Worm (Caenorhabditis elegans) whole organism, L2 larva: ENCODE measurements around the gene C25F9.9.

Source experiments
- C34F6.9 ChIP-seq: fragments of 150-350 bp; optimal IDR thresholded peaks from 2 replicates; lab custom pipeline; 2014; ENCODE audit warnings: missing biosample characterization, missing genetic modification characterization
- F13H6.1 ChIP-seq: sonication (generic microtip); optimal IDR thresholded peaks from 2 replicates; lab custom pipeline; 2016; ENCODE audit warnings: missing genetic modification characterization, missing compliant biosample characterization
- Y55F3AM.14 ChIP-seq: fragments of 200-800 bp; sonication (Bioruptor generic); optimal IDR thresholded peaks from 2 replicates; lab custom pipeline; 2018; ENCODE audit warnings: mild to moderate bottlenecking, missing genetic modification characterization, missing compliant biosample characterization
- ZK546.5 ChIP-seq: sonication (generic microtip); optimal IDR thresholded peaks from 2 replicates; lab custom pipeline; 2017; ENCODE audit warnings: missing biosample characterization, missing genetic modification characterization
- ama-1 ChIP-seq: fragments of 150-350 bp; optimal IDR thresholded peaks from 2 replicates; lab custom pipeline; 2018; ENCODE audit warnings: inconsistent platforms
- blmp-1 ChIP-seq: sonication (generic microtip); optimal IDR thresholded peaks from 2 replicates; lab custom pipeline; 2017; ENCODE audit warnings: missing genetic modification characterization, mild to moderate bottlenecking, missing compliant biosample characterization, antibody characterized with exemption, moderate library complexity; ENCODE audit not compliant: insufficient read depth
- ceh-16 ChIP-seq: fragments of 150-350 bp; optimal IDR thresholded peaks from 2 replicates; lab custom pipeline; 2014; ENCODE audit warnings: missing biosample characterization, missing genetic modification characterization
- ceh-82 ChIP-seq: fragments of 150-350 bp; optimal IDR thresholded peaks from 2 replicates; lab custom pipeline; 2014; ENCODE audit warnings: missing biosample characterization, missing genetic modification characterization
- crh-2 ChIP-seq: sonication (generic microtip); optimal IDR thresholded peaks from 2 replicates; lab custom pipeline; 2017; ENCODE audit warnings: missing biosample characterization, missing genetic modification characterization
- elt-1 ChIP-seq: fragments of 150-350 bp; optimal IDR thresholded peaks from 2 replicates; lab custom pipeline; 2014; ENCODE audit warnings: missing biosample characterization, missing genetic modification characterization
- fos-1 ChIP-seq: fragments of 150-350 bp; optimal IDR thresholded peaks from 2 replicates; lab custom pipeline; 2014; ENCODE audit warnings: missing biosample characterization, missing genetic modification characterization
- gmeb-1 ChIP-seq: fragments of 150-350 bp; optimal IDR thresholded peaks from 2 replicates; lab custom pipeline; 2014; ENCODE audit warnings: missing biosample characterization, missing genetic modification characterization
- lin-11 ChIP-seq: fragments of 150-350 bp; sonication (generic microtip); optimal IDR thresholded peaks from 2 replicates; lab custom pipeline; 2014; ENCODE audit warnings: missing biosample characterization, missing genetic modification characterization, inconsistent platforms, mixed read lengths
- lsy-2 ChIP-seq, 2 experiments: fragments of 150-350 bp in 1 of 2; sonication (generic microtip) in 1 of 2; optimal IDR thresholded peaks; 2 replicates each; lab custom pipeline; 2014 to 2017; ENCODE audit warnings: missing biosample characterization in 2 of 2, missing genetic modification characterization in 2 of 2
- mab-5 ChIP-seq: fragments of 150-350 bp; optimal IDR thresholded peaks from 2 replicates; lab custom pipeline; 2014; ENCODE audit warnings: missing biosample characterization, missing genetic modification characterization
- mbf-1 ChIP-seq: sonication (generic microtip); optimal IDR thresholded peaks from 2 replicates; lab custom pipeline; 2017; ENCODE audit warnings: missing biosample characterization, missing genetic modification characterization
- mdl-1 ChIP-seq, 2 experiments: fragments of 150-350 bp in 1 of 2; sonication (generic microtip) in 1 of 2; optimal IDR thresholded peaks; 2 replicates each; lab custom pipeline; 2017; ENCODE audit warnings: missing biosample characterization in 2 of 2, missing genetic modification characterization in 2 of 2
- nhr-10 ChIP-seq: sonication (generic microtip); optimal IDR thresholded peaks from 2 replicates; lab custom pipeline; 2017; ENCODE audit warnings: missing biosample characterization, missing genetic modification characterization
- nhr-11 ChIP-seq: fragments of 150-350 bp; optimal IDR thresholded peaks from 2 replicates; lab custom pipeline; 2014; ENCODE audit warnings: missing biosample characterization, missing genetic modification characterization
- nhr-12 ChIP-seq: fragments of 150-350 bp; optimal IDR thresholded peaks from 2 replicates; lab custom pipeline; 2014; ENCODE audit warnings: missing biosample characterization, missing genetic modification characterization
- nhr-21 ChIP-seq: fragments of 150-350 bp; optimal IDR thresholded peaks from 2 replicates; lab custom pipeline; 2014; ENCODE audit warnings: missing biosample characterization, missing genetic modification characterization
- nhr-237 ChIP-seq: fragments of 150-350 bp; optimal IDR thresholded peaks from 2 replicates; lab custom pipeline; 2014; ENCODE audit warnings: missing biosample characterization, missing genetic modification characterization
- nhr-6 ChIP-seq: fragments of 150-350 bp; optimal IDR thresholded peaks from 2 replicates; lab custom pipeline; 2014; ENCODE audit warnings: missing biosample characterization, missing genetic modification characterization
- peb-1 ChIP-seq: fragments of 150-350 bp; optimal IDR thresholded peaks from 2 replicates; lab custom pipeline; 2014; ENCODE audit warnings: missing biosample characterization, missing genetic modification characterization
- skn-1 ChIP-seq: sonication (generic microtip); optimal IDR thresholded peaks from 2 replicates; lab custom pipeline; 2017; ENCODE audit warnings: missing biosample characterization, missing genetic modification characterization
- sma-3 ChIP-seq: sonication (generic microtip); optimal IDR thresholded peaks from 2 replicates; lab custom pipeline; 2016; ENCODE audit warnings: missing genetic modification reagents, missing genetic modification characterization, missing compliant biosample characterization
- sma-9 ChIP-seq, 2 experiments: fragments of 150-350 bp in 1 of 2; sonication (generic microtip) in 1 of 2; optimal IDR thresholded peaks; 2 replicates each; lab custom pipeline; 2014 to 2016; ENCODE audit warnings: missing genetic modification characterization in 2 of 2, mild to moderate bottlenecking in 1 of 2, missing biosample characterization in 1 of 2, missing compliant biosample characterization in 1 of 2, missing genetic modification reagents in 1 of 2, moderate library complexity in 1 of 2
- snpc-4 ChIP-seq: fragments of 150-350 bp; optimal IDR thresholded peaks from 2 replicates; lab custom pipeline; 2014; ENCODE audit warnings: missing biosample characterization, missing genetic modification characterization
- unc-55 ChIP-seq: fragments of 150-350 bp; sonication (generic microtip); optimal IDR thresholded peaks from 3 replicates; lab custom pipeline; 2014; ENCODE audit warnings: missing biosample characterization, missing genetic modification reagents, missing genetic modification characterization
- ztf-1 ChIP-seq: fragments of 200-800 bp; sonication (Bioruptor generic); conservative IDR thresholded peaks from 2 replicates; pipeline ENCODE4 v1.3.6; 2022; ENCODE audit warnings: missing genetic modification characterization, missing compliant biosample characterization
- ztf-11 ChIP-seq: sonication (generic microtip); optimal IDR thresholded peaks from 2 replicates; lab custom pipeline; 2017; ENCODE audit warnings: missing biosample characterization, missing genetic modification characterization
- ztf-4 ChIP-seq: fragments of 150-350 bp; optimal IDR thresholded peaks from 2 replicates; lab custom pipeline; 2014; ENCODE audit warnings: missing biosample characterization, missing genetic modification characterization

The C25F9.9 gene

DNA sequence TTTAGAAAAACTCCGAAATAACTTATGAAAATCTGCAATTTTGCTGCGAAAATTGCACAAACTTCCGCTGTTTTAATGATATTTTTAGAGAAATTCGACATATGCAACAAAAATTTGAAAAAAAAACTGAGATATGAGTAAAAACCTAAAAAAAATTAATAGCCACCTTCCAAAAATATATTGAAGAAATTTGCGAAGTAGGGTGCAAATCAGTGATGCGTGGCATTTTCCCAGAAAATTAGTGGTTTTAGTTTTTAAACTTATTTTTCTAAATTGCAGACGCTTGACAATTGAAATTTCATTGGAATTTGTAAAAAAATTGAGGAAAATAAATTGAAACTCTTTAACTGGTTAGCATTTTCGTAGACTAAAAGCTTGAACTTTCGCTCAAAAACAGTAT lies 17.5 kb upstream of the C25F9.9 start, which contains the start of gene C25F9.13:
C25F9.13 (minus strand) TSS at position 101 of the 400 bp plus-strand sequence.
- TF ChIP-seq fos-1 (tag; lab: Kevin White, UChicago) (no peak), mab-5 (tag; lab: Kevin White, UChicago) (no peak), elt-1 (tag; lab: Kevin White, UChicago) (no peak), nhr-10 (no peak), ztf-11 (no peak), unc-55 (GFP tag; lab: Kevin White, UChicago) (no peak), ZK546.5 (tag; lab: Kevin White, UChicago) (no peak), nhr-21 (tag; lab: Kevin White, UChicago) (no peak), nhr-11 (tag; lab: Kevin White, UChicago) (no peak), mdl-1 (tag; optimal IDR thresholded peaks at IDR 0.05; lab: Kevin White, UChicago) (no peak), mbf-1 (tag; lab: Kevin White, UChicago) (no peak), ceh-82 (tag; lab: Kevin White, UChicago) (no peak)

DNA sequence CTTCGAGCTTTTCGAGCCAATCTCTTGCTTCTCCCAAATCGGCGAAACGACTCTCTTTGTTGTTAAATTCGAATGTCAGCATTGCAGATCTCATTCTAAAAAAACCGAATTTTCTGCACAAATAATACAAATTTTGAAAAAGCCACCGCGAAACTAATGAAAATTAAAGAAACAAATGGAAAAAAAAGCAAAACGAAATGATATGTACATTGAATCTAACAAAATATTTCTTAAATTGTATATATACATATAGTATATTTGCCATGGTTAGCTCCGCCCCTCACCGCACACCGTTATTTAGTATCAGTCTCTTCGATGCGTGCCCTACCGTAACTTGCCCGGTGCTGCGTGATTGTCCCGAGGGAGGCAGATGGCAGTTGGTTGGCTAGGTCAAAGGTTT lies 15.8 kb upstream of the C25F9.9 start, which contains the start of gene srw-86:
srw-86 (minus strand) TSS at position 101 of the 400 bp plus-strand sequence.
- TF ChIP-seq F13H6.1 (tag; lab: Kevin White, UChicago), result no peak
- TF ChIP-seq mab-5 (tag; lab: Kevin White, UChicago), result no peak
- no peak for TF ChIP-seq nhr-21 (tag; lab: Kevin White, UChicago)
- TF ChIP-seq Y55F3AM.14 (GFP tag; lab: Kevin White, UChicago), result no peak
- TF ChIP-seq ztf-4 (tag; lab: Kevin White, UChicago), result no peak
- TF ChIP-seq snpc-4 (tag; lab: Kevin White, UChicago), result no peak
- TF ChIP-seq C34F6.9 (tag; lab: Kevin White, UChicago), result no peak
- no peak for TF ChIP-seq ceh-16 (tag; lab: Kevin White, UChicago)
- no peak for TF ChIP-seq sma-3 (GFP tag; lab: Kevin White, UChicago)
- no peak for TF ChIP-seq fos-1 (tag; lab: Kevin White, UChicago)

DNA sequence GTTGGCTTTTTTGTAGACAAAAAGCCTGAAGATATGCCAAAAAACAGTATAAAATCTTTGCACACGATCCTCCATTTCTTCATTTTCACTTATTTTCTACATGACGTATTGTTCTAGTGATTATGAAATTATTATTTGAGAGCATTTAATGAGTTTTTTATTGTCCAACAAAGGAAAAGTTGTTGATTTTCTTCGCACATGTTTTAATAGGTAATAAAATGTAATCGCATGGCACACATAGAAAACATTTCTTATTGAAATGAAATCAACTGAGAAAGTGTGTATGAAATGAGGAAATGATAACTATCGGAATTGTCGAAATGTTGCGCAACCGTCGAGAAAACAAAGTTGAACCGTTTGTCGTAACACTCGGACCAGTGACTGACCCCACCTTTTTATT lies 15.0 kb upstream of the C25F9.9 start:
- TF ChIP-seq ama-1 (lab: Kevin White, UChicago) (no peak), fos-1 (tag; lab: Kevin White, UChicago) (peak; percentile 11)

DNA sequence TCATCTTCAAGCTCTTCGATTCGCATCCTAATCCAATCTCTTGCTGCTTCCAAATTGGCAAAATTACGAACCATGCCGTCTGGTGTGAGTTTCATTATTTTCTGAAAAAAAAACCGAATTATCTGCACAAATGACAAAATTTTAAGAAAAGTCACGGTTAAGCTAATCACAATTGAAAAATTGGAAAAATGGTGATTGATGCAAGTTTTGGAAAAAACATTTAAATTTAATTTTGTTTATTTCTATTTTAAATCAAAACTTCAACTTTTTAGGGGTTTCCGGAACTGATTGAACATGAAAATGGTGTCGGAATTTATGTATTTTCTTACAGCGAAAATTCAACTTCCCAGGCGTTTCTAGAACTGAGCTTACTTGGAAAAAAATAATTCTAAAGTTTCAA lies 13.6 kb upstream of the C25F9.9 start, which contains the start of gene C25F9.12:
C25F9.12 (minus strand) TSS at position 101 of the 400 bp plus-strand sequence.
- no peak for TF ChIP-seq ama-1 (lab: Kevin White, UChicago)
- TF ChIP-seq crh-2 (tag; lab: Kevin White, UChicago), result no peak
- TF ChIP-seq blmp-1 (tag; lab: Kevin White, UChicago), result no peak
- TF ChIP-seq sma-9 (GFP tag; optimal IDR thresholded peaks at IDR 0.05; lab: Kevin White, UChicago), result no peak
- no peak for TF ChIP-seq sma-9 (tag; optimal IDR thresholded peaks at IDR 0.05; lab: Kevin White, UChicago)
- no peak for TF ChIP-seq unc-55 (GFP tag; lab: Kevin White, UChicago)
- no peak for TF ChIP-seq skn-1 (tag; lab: Kevin White, UChicago)
- no peak for TF ChIP-seq peb-1 (tag; lab: Kevin White, UChicago)
- no peak for TF ChIP-seq ceh-16 (tag; lab: Kevin White, UChicago)
- TF ChIP-seq lsy-2 (tag; optimal IDR thresholded peaks at IDR 0.05; lab: Kevin White, UChicago), result no peak
- TF ChIP-seq sma-3 (GFP tag; lab: Kevin White, UChicago), result no peak
- TF ChIP-seq, all 48 proteins: peak for 0

DNA sequence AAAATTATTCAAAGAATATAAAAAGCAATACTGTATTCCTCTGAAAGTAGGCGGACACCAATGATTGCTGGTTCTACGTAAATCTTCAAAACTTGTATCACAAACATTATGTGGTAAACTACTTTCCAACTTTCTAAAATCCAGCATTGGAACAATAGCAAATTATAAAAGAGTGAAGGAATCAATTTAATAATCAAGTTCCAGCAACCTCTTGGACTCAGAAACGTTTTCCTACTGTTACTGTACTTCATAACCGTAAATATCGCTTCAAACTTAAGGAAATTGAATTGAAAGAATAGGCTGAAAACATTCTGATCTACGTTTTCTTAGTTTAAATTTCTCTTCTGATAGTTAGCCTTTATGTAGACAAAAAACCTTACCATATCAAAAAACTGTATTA lies 12.8 kb upstream of the C25F9.9 start:
- TF ChIP-seq nhr-12 (tag; lab: Kevin White, UChicago) (no peak), crh-2 (tag; lab: Kevin White, UChicago) (no peak), ama-1 (lab: Kevin White, UChicago) (no peak), ceh-16 (tag; lab: Kevin White, UChicago) (no peak), nhr-11 (tag; lab: Kevin White, UChicago) (no peak)

ce11 chrV:19405276-19405815 lies 11.1 kb upstream of the C25F9.9 start, which contains the start of the genes C25F9.6 and C25F9.10:
Gene C25F9.6 (minus strand): TSS chrV:19405326.
Gene C25F9.10 (plus strand): TSS chrV:19405729.
- TF ChIP-seq gmeb-1 (tag; lab: Kevin White, UChicago) (peak; percentile 42), ztf-4 (tag; lab: Kevin White, UChicago) (no peak), nhr-237 (no peak), lin-11 (tag; lab: Kevin White, UChicago) (no peak), fos-1 (tag; lab: Kevin White, UChicago) (peak; percentile 63), F13H6.1 (tag; lab: Kevin White, UChicago) (no peak), nhr-6 (tag; lab: Kevin White, UChicago) (no peak), ztf-1 (GFP tag; lab: Robert Waterston, UW) (no peak)
